Worm (Caenorhabditis elegans): ENCODE measurements around the gene elli-1.

The elli-1 gene

ce11 chrIV:8754727-8755126 is at the start of gene elli-1:
Gene elli-1 (minus strand): TSS chrIV:8754827.
- TF ChIP-seq crh-2 (tag; optimal IDR thresholded peaks at IDR 0.05) (no peak), nhr-12 (tag; optimal IDR thresholded peaks at IDR 0.05) (no peak), blmp-1 (tag; optimal IDR thresholded peaks at IDR 0.05; ENCODE audit: insufficient read depth) (no peak), ztf-1 (GFP tag; conservative IDR thresholded peaks at IDR 0.05) (no peak), ceh-82 (tag; optimal IDR thresholded peaks at IDR 0.05) (no peak), egl-27 (tag; optimal IDR thresholded peaks at IDR 0.05) (no peak), nhr-77 (tag; optimal IDR thresholded peaks at IDR 0.05) (no peak), R02D3.7 (tag; optimal IDR thresholded peaks at IDR 0.05) (no peak), nhr-237 (tag; optimal IDR thresholded peaks at IDR 0.05) (no peak), ZK546.5 (tag; optimal IDR thresholded peaks at IDR 0.05) (no peak), nhr-25 (tag; optimal IDR thresholded peaks at IDR 0.05) (no peak), ztf-11 (tag; optimal IDR thresholded peaks at IDR 0.05) (no peak), dmd-4 (tag; optimal IDR thresholded peaks at IDR 0.05) (no peak), unc-55 (GFP tag; optimal IDR thresholded peaks at IDR 0.05) (no peak), nhr-11 (tag; optimal IDR thresholded peaks at IDR 0.05) (no peak)

ce11 chrIV:8798255-8798654 is 43.6 kb upstream of the elli-1 start, which contains the start of gene clec-182:
Gene clec-182 (minus strand): TSS chrIV:8798355.
- no peak for TF ChIP-seq sma-3 (GFP tag; optimal IDR thresholded peaks at IDR 0.05)

- TF ChIP-seq ama-1 (optimal IDR thresholded peaks at IDR 0.05) (no peak), mdl-1 (tag; optimal IDR thresholded peaks at IDR 0.05) (peak in 1 of 2 experiments; percentile 31), fos-1 (tag; optimal IDR thresholded peaks at IDR 0.05) (peak; percentile 9), C34F6.9 (tag; optimal IDR thresholded peaks at IDR 0.05) (peak; percentile 60), zag-1 (tag; optimal IDR thresholded peaks at IDR 0.05) (peak; percentile 58), nhr-129 (tag; optimal IDR thresholded peaks at IDR 0.05) (no peak), crh-2 (tag; optimal IDR thresholded peaks at IDR 0.05) (no peak), nhr-25 (tag; optimal IDR thresholded peaks at IDR 0.05) (no peak), nhr-6 (tag; optimal IDR thresholded peaks at IDR 0.05) (no peak), sma-9 (GFP tag; optimal IDR thresholded peaks at IDR 0.05) (peak; percentile 36), sma-9 (tag; optimal IDR thresholded peaks at IDR 0.05) (no peak), unc-55 (GFP tag; optimal IDR thresholded peaks at IDR 0.05) (peak; percentile 52), F13H6.1 (tag; optimal IDR thresholded peaks at IDR 0.05) (peak; percentile 9)
Measured at ce11 chrIV:8796246-8796645, 41.6 kb upstream of the elli-1 start.

DNA sequence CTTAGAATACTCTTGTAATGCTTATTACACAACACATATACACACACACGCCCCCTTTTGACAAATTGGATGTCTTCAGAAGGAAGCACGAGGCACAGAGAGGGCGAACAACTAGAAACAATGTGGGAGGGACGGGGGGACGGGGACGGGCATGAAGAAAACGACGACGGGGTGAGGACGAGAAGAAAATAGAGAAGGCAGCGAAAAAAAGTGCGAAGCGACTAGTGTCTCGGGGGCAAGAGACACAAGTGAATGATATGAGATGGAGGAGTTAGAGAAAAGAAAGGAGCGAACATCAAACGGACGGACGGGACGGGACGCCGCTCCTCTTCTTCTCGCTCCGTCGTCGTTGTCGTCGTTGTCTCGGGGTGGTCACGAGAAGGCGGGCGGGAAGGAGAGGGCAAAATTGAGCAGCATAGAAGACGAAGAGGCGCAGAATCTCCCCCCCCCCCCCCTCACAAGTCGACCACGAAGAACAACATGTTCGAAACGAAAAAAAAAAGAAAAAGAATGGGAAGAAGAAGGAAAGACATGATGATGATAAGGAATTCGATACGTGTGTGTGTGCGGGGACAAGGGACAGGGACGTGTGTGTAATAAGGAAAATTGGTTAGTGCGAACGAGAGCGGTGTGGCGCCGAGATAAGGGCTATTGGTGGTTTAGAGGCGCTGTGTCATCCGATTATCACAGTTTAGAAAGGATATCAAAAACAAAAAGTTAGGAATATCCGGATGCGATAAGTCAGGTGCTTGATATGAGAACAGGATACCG is 40.5 kb upstream of the elli-1 start:
- TF ChIP-seq unc-55 (GFP tag; optimal IDR thresholded peaks at IDR 0.05) (peak; percentile 56), aly-2 (tag; optimal IDR thresholded peaks at IDR 0.05) (no peak), lin-13 (GFP tag; optimal IDR thresholded peaks at IDR 0.05) (peak; percentile 67), nhr-11 (tag; optimal IDR thresholded peaks at IDR 0.05) (no peak), C34F6.9 (tag; optimal IDR thresholded peaks at IDR 0.05) (peak; percentile 82), nhr-25 (tag; optimal IDR thresholded peaks at IDR 0.05) (peak; percentile 89), nhr-12 (tag; optimal IDR thresholded peaks at IDR 0.05) (no peak), alr-1 (tag; optimal IDR thresholded peaks at IDR 0.05) (no peak), lsy-2 (tag; optimal IDR thresholded peaks at IDR 0.05) (peak; percentile 1 to 67), mbf-1 (tag; optimal IDR thresholded peaks at IDR 0.05) (no peak), gmeb-1 (tag; optimal IDR thresholded peaks at IDR 0.05) (peak; percentile 17), R02D3.7 (tag; optimal IDR thresholded peaks at IDR 0.05) (no peak), egl-27 (tag; optimal IDR thresholded peaks at IDR 0.05) (peak; percentile 81), sma-9 (GFP tag; optimal IDR thresholded peaks at IDR 0.05) (peak; percentile 90), sma-9 (tag; optimal IDR thresholded peaks at IDR 0.05) (no peak), skn-1 (tag; optimal IDR thresholded peaks at IDR 0.05) (no peak), nhr-77 (tag; optimal IDR thresholded peaks at IDR 0.05) (no peak), blmp-1 (tag; optimal IDR thresholded peaks at IDR 0.05; ENCODE audit: insufficient read depth) (peak; percentile 88), nhr-10 (tag; optimal IDR thresholded peaks at IDR 0.05) (no peak), ztf-1 (GFP tag; conservative IDR thresholded peaks at IDR 0.05) (no peak), mdl-1 (tag; optimal IDR thresholded peaks at IDR 0.05) (peak; percentile 80 to 93), peb-1 (tag; optimal IDR thresholded peaks at IDR 0.05) (no peak), snpc-4 (tag; optimal IDR thresholded peaks at IDR 0.05) (peak; percentile 10), elt-3 (tag; optimal IDR thresholded peaks at IDR 0.05) (no peak), unc-39 (tag; optimal IDR thresholded peaks at IDR 0.05) (peak; percentile 29), elt-1 (tag; optimal IDR thresholded peaks at IDR 0.05) (no peak), fos-1 (tag; optimal IDR thresholded peaks at IDR 0.05) (peak; percentile 80), ztf-11 (tag; optimal IDR thresholded peaks at IDR 0.05) (no peak), ceh-16 (tag; optimal IDR thresholded peaks at IDR 0.05) (peak; percentile 97), unc-62 (GFP tag; optimal IDR thresholded peaks at IDR 0.05) (peak; percentile 45), mab-5 (tag; optimal IDR thresholded peaks at IDR 0.05) (peak; percentile 31), sem-4 (tag; optimal IDR thresholded peaks at IDR 0.05) (peak; percentile 87), zag-1 (tag; optimal IDR thresholded peaks at IDR 0.05) (peak; percentile 82), ZK546.5 (tag; optimal IDR thresholded peaks at IDR 0.05) (no peak), Y55F3AM.14 (GFP tag; optimal IDR thresholded peaks at IDR 0.05) (peak; percentile 97), lin-11 (tag; optimal IDR thresholded peaks at IDR 0.05) (peak; percentile 44), nhr-129 (tag; optimal IDR thresholded peaks at IDR 0.05) (peak; percentile 71)

Measured in whole organism, L2 larva.